Fruit fly (Drosophila melanogaster) whole organism, embryonic: Measurements from ENCODE around the gene CG14022.

Source experiments
- BEAF-32 ChIP-seq: fragments of 200-800 bp; sonication (Bioruptor generic); optimal IDR thresholded peaks from 3 replicates; lab custom pipeline; 2017; ENCODE audit warnings: missing biosample characterization, missing genetic modification characterization, mild to moderate bottlenecking, moderate library complexity, missing genetic modification reagents
- CG10431 ChIP-seq: fragments of 200-800 bp; sonication (Bioruptor generic); optimal IDR thresholded peaks from 3 replicates; lab custom pipeline; 2018; ENCODE audit warnings: missing biosample characterization, mild to moderate bottlenecking, missing genetic modification characterization
- CG10565 ChIP-seq: fragments of 200-800 bp; sonication (Bioruptor generic); optimal IDR thresholded peaks from 3 replicates; lab custom pipeline; 2016; ENCODE audit warnings: missing biosample characterization, mild to moderate bottlenecking, missing genetic modification characterization
- CG11247 ChIP-seq: fragments of 200-800 bp; sonication (Bioruptor generic); IDR thresholded peaks from 2 replicates; pipeline ENCODE4 v1.3.6; 2022; ENCODE audit warnings: missing biosample characterization, missing genetic modification characterization
- CG11696 ChIP-seq: fragments of 200-800 bp; sonication (Bioruptor generic); IDR thresholded peaks from 2 replicates; pipeline ENCODE4 v1.3.6; 2022; ENCODE audit warnings: missing biosample characterization, missing genetic modification characterization
- CG13894 ChIP-seq: fragments of 200-800 bp; sonication (Bioruptor generic); optimal IDR thresholded peaks from 3 replicates; lab custom pipeline; 2018; ENCODE audit warnings: missing biosample characterization, mild to moderate bottlenecking, missing genetic modification characterization, moderate library complexity
- CG14014 ChIP-seq: fragments of 200-800 bp; sonication (Bioruptor generic); IDR thresholded peaks from 2 replicates; pipeline ENCODE4 v1.3.6; 2022; ENCODE audit warnings: missing biosample characterization, missing genetic modification characterization
- CG15269 ChIP-seq: fragments of 200-800 bp; sonication (Bioruptor generic); optimal IDR thresholded peaks from 2 replicates; lab custom pipeline; 2018; ENCODE audit warnings: missing biosample characterization, mild to moderate bottlenecking, missing genetic modification characterization, moderate library complexity
- CG1647 ChIP-seq: fragments of 200-800 bp; sonication (Bioruptor generic); optimal IDR thresholded peaks from 3 replicates; lab custom pipeline; 2016; ENCODE audit warnings: missing biosample characterization, missing genetic modification characterization
- CG17359 ChIP-seq: fragments of 200-800 bp; sonication (Bioruptor generic); optimal IDR thresholded peaks from 3 replicates; lab custom pipeline; 2018; ENCODE audit warnings: missing biosample characterization, mild to moderate bottlenecking, missing genetic modification characterization, moderate library complexity
- CG17612 ChIP-seq: fragments of 200-800 bp; sonication (Bioruptor generic); IDR thresholded peaks from 2 replicates; pipeline ENCODE4 v1.3.6; 2022; ENCODE audit warnings: missing biosample characterization, missing genetic modification characterization
- CG2199 ChIP-seq: fragments of 200-800 bp; sonication (Bioruptor generic); IDR thresholded peaks from 3 replicates; pipeline ENCODE4 v1.3.6; 2022; ENCODE audit warnings: missing biosample characterization, missing genetic modification characterization
- CG2202 ChIP-seq: fragments of 200-800 bp; sonication (Bioruptor generic); optimal IDR thresholded peaks from 2 replicates; lab custom pipeline; 2018; ENCODE audit warnings: missing biosample characterization, mild to moderate bottlenecking, missing genetic modification characterization
- CG30020 ChIP-seq: fragments of 200-800 bp; optimal IDR thresholded peaks from 2 replicates; lab custom pipeline; 2019; ENCODE audit warnings: missing biosample characterization, mild to moderate bottlenecking, missing genetic modification characterization, moderate library complexity
- CG30403 ChIP-seq: fragments of 200-800 bp; sonication (Bioruptor generic); optimal IDR thresholded peaks from 3 replicates; lab custom pipeline; 2016; ENCODE audit warnings: missing biosample characterization, missing genetic modification characterization
- CG31224 ChIP-seq: fragments of 200-800 bp; sonication (Bioruptor generic); IDR thresholded peaks from 2 replicates; pipeline ENCODE4 v1.3.6; 2022; ENCODE audit warnings: missing biosample characterization, missing genetic modification characterization
- CG34376 ChIP-seq: fragments of 200-800 bp; sonication (Bioruptor generic); optimal IDR thresholded peaks from 2 replicates; lab custom pipeline; 2018; ENCODE audit warnings: missing biosample characterization, mild to moderate bottlenecking, missing genetic modification characterization
- CG34422 ChIP-seq: fragments of 200-800 bp; sonication (Bioruptor generic); IDR thresholded peaks from 3 replicates; pipeline ENCODE4 v1.3.6; 2022; ENCODE audit warnings: missing biosample characterization, missing genetic modification characterization
- CG4328 ChIP-seq: fragments of 200-800 bp; sonication (Bioruptor generic); optimal IDR thresholded peaks from 3 replicates; lab custom pipeline; 2017; ENCODE audit warnings: missing biosample characterization, missing genetic modification reagents, missing genetic modification characterization
- CG4617 ChIP-seq: fragments of 200-800 bp; sonication (Bioruptor generic); optimal IDR thresholded peaks from 3 replicates; lab custom pipeline; 2016; ENCODE audit warnings: missing biosample characterization, missing genetic modification characterization, borderline replicate concordance
- CG4854 ChIP-seq: fragments of 200-800 bp; sonication (Bioruptor generic); optimal IDR thresholded peaks from 2 replicates; lab custom pipeline; 2016; ENCODE audit warnings: missing biosample characterization, missing genetic modification characterization, inconsistent platforms
- CG7963 ChIP-seq: fragments of 200-800 bp; sonication (Bioruptor generic); IDR thresholded peaks from 3 replicates; pipeline ENCODE4 v1.3.6; 2022; ENCODE audit warnings: missing biosample characterization, missing genetic modification characterization; ENCODE audit not compliant: partially characterized antibody
- CG9215 ChIP-seq: fragments of 200-800 bp; sonication (Bioruptor generic); IDR thresholded peaks from 2 replicates; pipeline ENCODE4 v1.3.6; 2022; ENCODE audit warnings: missing biosample characterization, missing genetic modification characterization
- CrebB ChIP-seq: fragments of 200-800 bp; sonication (Bioruptor generic); optimal IDR thresholded peaks from 3 replicates; lab custom pipeline; 2018; ENCODE audit warnings: missing biosample characterization, mild to moderate bottlenecking, missing genetic modification characterization
- Dip3 ChIP-seq: fragments of 200-800 bp; sonication (Bioruptor generic); optimal IDR thresholded peaks from 3 replicates; lab custom pipeline; 2016; ENCODE audit warnings: missing biosample characterization, missing genetic modification characterization
- E2f1 ChIP-seq: fragments of 200-800 bp; sonication (Bioruptor generic); IDR thresholded peaks from 2 replicates; pipeline ENCODE4 v1.3.6; 2022; ENCODE audit warnings: missing biosample characterization, missing genetic modification characterization
- HLH3B ChIP-seq: fragments of 200-800 bp; sonication (Bioruptor generic); IDR thresholded peaks from 2 replicates; pipeline ENCODE4 v1.3.6; 2022; ENCODE audit warnings: missing biosample characterization, missing genetic modification characterization
- Lpt ChIP-seq: fragments of >200 bp; optimal IDR thresholded peaks from 2 replicates; lab custom pipeline; 2018; ENCODE audit warnings: missing biosample characterization, missing genetic modification characterization
- NFAT ChIP-seq: fragments of 200-800 bp; sonication (Bioruptor generic); IDR thresholded peaks from 2 replicates; pipeline ENCODE4 v1.3.6; 2022; ENCODE audit warnings: missing biosample characterization, missing genetic modification characterization
- Oli ChIP-seq: fragments of 200-800 bp; sonication (Bioruptor generic); optimal IDR thresholded peaks from 2 replicates; lab custom pipeline; 2018; ENCODE audit warnings: missing biosample characterization, mild to moderate bottlenecking, missing genetic modification characterization, moderate library complexity
- Side ChIP-seq: fragments of 200-800 bp; sonication (Bioruptor generic); optimal IDR thresholded peaks from 2 replicates; lab custom pipeline; 2016; ENCODE audit warnings: missing biosample characterization, missing genetic modification characterization
- Sox100B ChIP-seq: fragments of 200-800 bp; sonication (Bioruptor generic); optimal IDR thresholded peaks from 3 replicates; lab custom pipeline; 2018; ENCODE audit warnings: missing biosample characterization, mild to moderate bottlenecking, missing genetic modification characterization
- Stat92E ChIP-seq, 3 experiments: fragments of >200 bp in 2 of 3; fragments of 200-800 bp in 1 of 3; sonication (Bioruptor generic) in 1 of 3; optimal IDR thresholded peaks; 2 replicates each; lab custom pipeline; 2017 to 2019; ENCODE audit warnings: missing biosample characterization in 3 of 3, missing genetic modification characterization in 3 of 3, mild to moderate bottlenecking in 1 of 3, moderate library complexity in 1 of 3
- ash1 ChIP-seq: fragments of 200-800 bp; sonication (Bioruptor generic); optimal IDR thresholded peaks from 2 replicates; lab custom pipeline; 2018; ENCODE audit warnings: missing biosample characterization, mild to moderate bottlenecking, missing genetic modification characterization
- cad ChIP-seq: fragments of >200 bp; optimal IDR thresholded peaks from 2 replicates; lab custom pipeline; 2017; ENCODE audit warnings: missing biosample characterization, missing genetic modification characterization
- emc ChIP-seq: fragments of 200-800 bp; sonication (Bioruptor generic); optimal IDR thresholded peaks from 2 replicates; lab custom pipeline; 2016; ENCODE audit warnings: missing biosample characterization, missing genetic modification characterization
- fd64A ChIP-seq: fragments of 200-800 bp; sonication (Bioruptor generic); optimal IDR thresholded peaks from 3 replicates; lab custom pipeline; 2018; ENCODE audit warnings: missing biosample characterization, mild to moderate bottlenecking, missing genetic modification characterization
- fd96Cb ChIP-seq: fragments of 200-800 bp; sonication (Bioruptor generic); optimal IDR thresholded peaks from 2 replicates; lab custom pipeline; 2018; ENCODE audit warnings: missing biosample characterization, mild to moderate bottlenecking, missing genetic modification characterization, moderate library complexity
- h ChIP-seq: fragments of >200 bp; optimal IDR thresholded peaks from 2 replicates; lab custom pipeline; 2017
- hbn ChIP-seq: fragments of 200-800 bp; sonication (Bioruptor generic); IDR thresholded peaks from 2 replicates; pipeline ENCODE4 v1.3.6; 2022; ENCODE audit warnings: missing biosample characterization, missing genetic modification characterization; ENCODE audit not compliant: partially characterized antibody
- inv ChIP-seq: fragments of 200-800 bp; sonication (Bioruptor generic); IDR thresholded peaks from 2 replicates; pipeline ENCODE4 v1.3.6; 2022; ENCODE audit warnings: missing biosample characterization, missing genetic modification characterization; ENCODE audit not compliant: partially characterized antibody
- kni ChIP-seq: fragments of 200-800 bp; sonication (Bioruptor generic); optimal IDR thresholded peaks from 3 replicates; lab custom pipeline; 2017; ENCODE audit warnings: mild to moderate bottlenecking, missing biosample characterization, missing genetic modification reagents, missing genetic modification characterization
- lola ChIP-seq, 3 experiments: fragments of >200 bp in 2 of 3; fragments of 200-800 bp in 1 of 3; sonication (Bioruptor generic) in 1 of 3; optimal IDR thresholded peaks; 2 replicates each; lab custom pipeline; 2017 to 2019; ENCODE audit warnings: missing biosample characterization in 3 of 3, missing genetic modification characterization in 3 of 3, mild to moderate bottlenecking in 1 of 3, moderate library complexity in 1 of 3
- nom ChIP-seq: fragments of 200-800 bp; sonication (Bioruptor generic); optimal IDR thresholded peaks from 2 replicates; lab custom pipeline; 2017; ENCODE audit warnings: missing biosample characterization, missing genetic modification characterization, mild to moderate bottlenecking, moderate library complexity, missing genetic modification reagents
- rib ChIP-seq: fragments of 200-800 bp; sonication (Bioruptor generic); IDR thresholded peaks from 2 replicates; pipeline ENCODE4 v1.3.6; 2022; ENCODE audit warnings: missing biosample characterization, missing genetic modification characterization
- row ChIP-seq: fragments of 200-800 bp; sonication (Bioruptor generic); IDR thresholded peaks from 3 replicates; pipeline ENCODE4 v1.3.6; 2022; ENCODE audit warnings: missing biosample characterization, missing genetic modification characterization
- sqz ChIP-seq: fragments of 200-800 bp; sonication (Bioruptor generic); optimal IDR thresholded peaks from 3 replicates; lab custom pipeline; 2018; ENCODE audit warnings: missing biosample characterization, mild to moderate bottlenecking, missing genetic modification characterization
- tap ChIP-seq: fragments of 200-800 bp; optimal IDR thresholded peaks from 3 replicates; lab custom pipeline; 2019; ENCODE audit warnings: missing biosample characterization, mild to moderate bottlenecking, missing genetic modification characterization, moderate library complexity
- vfl ChIP-seq: fragments of 200-800 bp; sonication (Bioruptor generic); optimal IDR thresholded peaks from 2 replicates; lab custom pipeline; 2016; ENCODE audit warnings: missing biosample characterization, missing genetic modification characterization
- vvl ChIP-seq: fragments of 200-800 bp; sonication (Bioruptor generic); IDR thresholded peaks from 2 replicates; pipeline ENCODE4 v1.3.6; 2022; ENCODE audit warnings: missing biosample characterization, missing genetic modification characterization

CG14022 gene

dm6 chr2L:5342119-5342817 lies 13.6 kb upstream of the CG14022 start, which contains the start of gene Acsf2 (continued):
- peak; percentile 60 for TF ChIP-seq sqz
- TF ChIP-seq CG10431, result no peak
- TF ChIP-seq hbn (GFP tag; lab: Robert Waterston, UW), result no peak
- TF ChIP-seq CG15269 (tag; lab: Kevin White, UChicago), result peak; percentile 98
- peak; percentile 93 for TF ChIP-seq vvl (GFP tag; lab: Robert Waterston, UW)
- TF ChIP-seq CG1647 (GFP tag; lab: Kevin White, UChicago), result peak; percentile 91
- peak; percentile 98 for TF ChIP-seq CG30403 (GFP tag; lab: Kevin White, UChicago)
- TF ChIP-seq fd96Cb (tag; lab: Kevin White, UChicago), result peak; percentile 76
- peak; percentile 99 for TF ChIP-seq CG13894 (tag; lab: Kevin White, UChicago)
- TF ChIP-seq CG4617 (GFP tag; lab: Kevin White, UChicago), result peak; percentile 64
- peak; percentile 87 for TF ChIP-seq CG17359 (tag; lab: Kevin White, UChicago)
- TF ChIP-seq Lpt (GFP tag; lab: Kevin White, UChicago), result no peak
- TF ChIP-seq CG2202 (tag; lab: Kevin White, UChicago), result no peak
- TF ChIP-seq CG31224 (GFP tag; lab: Robert Waterston, UW), result peak; percentile 96
- peak; percentile 97 for TF ChIP-seq CG14014 (GFP tag; lab: Robert Waterston, UW)
- TF ChIP-seq CG11696 (GFP tag; lab: Robert Waterston, UW), result peak; percentile 84
- peak; percentile 95 for TF ChIP-seq row (GFP tag; lab: Robert Waterston, UW)
- TF ChIP-seq CG2199 (GFP tag; lab: Robert Waterston, UW), result no peak
- TF ChIP-seq Oli (tag; lab: Kevin White, UChicago), result peak; percentile 92
- peak; percentile 91 for TF ChIP-seq CG4328 (GFP tag; lab: Kevin White, UChicago)
- TF ChIP-seq HLH3B (GFP tag; lab: Robert Waterston, UW), result peak; percentile 87
- no peak for TF ChIP-seq fd64A (GFP tag; lab: Kevin White, UChicago)
- TF ChIP-seq kni, result no peak
- peak; percentile 94 for TF ChIP-seq CrebB (tag; lab: Kevin White, UChicago)
- peak; percentile 71 for TF ChIP-seq ash1 (GFP tag; lab: Kevin White, UChicago)
- TF ChIP-seq Dip3 (GFP tag; lab: Kevin White, UChicago), result peak; percentile 99
- TF ChIP-seq rib (GFP tag; lab: Robert Waterston, UW), result peak; percentile 98
- TF ChIP-seq CG7963 (GFP tag; lab: Robert Waterston, UW), result no peak
- TF ChIP-seq Side, result peak; percentile 92
- TF ChIP-seq CG11247 (GFP tag; lab: Robert Waterston, UW), result peak; percentile 96
- TF ChIP-seq CG4854, result peak; percentile 92
- peak; percentile 99 for TF ChIP-seq CG9215 (GFP tag; lab: Robert Waterston, UW)
- TF ChIP-seq Stat92E (GFP tag; optimal IDR thresholded peaks at IDR 0.05; lab: Kevin White, UChicago), result no peak
- TF ChIP-seq E2f1, result peak; percentile 96
- TF ChIP-seq h (lab: Kevin White, UChicago), result no peak
- no peak for TF ChIP-seq cad (GFP tag; lab: Kevin White, UChicago)
- TF ChIP-seq lola (GFP tag; optimal IDR thresholded peaks at IDR 0.05; lab: Kevin White, UChicago), result no peak
- peak; percentile 98 for TF ChIP-seq NFAT
- TF ChIP-seq tap (tag; lab: Kevin White, UChicago), result peak; percentile 81
- TF ChIP-seq vfl (GFP tag; lab: Kevin White, UChicago), result peak; percentile 96
- TF ChIP-seq Sox100B, result peak; percentile 87
- TF ChIP-seq CG34422 (GFP tag; lab: Robert Waterston, UW), result peak; percentile 95
- peak; percentile 97 for TF ChIP-seq CG34376 (GFP tag; lab: Kevin White, UChicago)
- peak; percentile 29 for TF ChIP-seq BEAF-32 (GFP tag; lab: Kevin White, UChicago)
- TF ChIP-seq CG30020 (tag; lab: Kevin White, UChicago), result no peak
- TF ChIP-seq emc (GFP tag; lab: Kevin White, UChicago), result peak; percentile 93
- peak; percentile 94 for TF ChIP-seq CG17612 (GFP tag; lab: Robert Waterston, UW)
- no peak for TF ChIP-seq CG10565 (GFP tag; lab: Kevin White, UChicago)
- no peak for TF ChIP-seq nom (GFP tag; lab: Kevin White, UChicago)
- no peak for TF ChIP-seq inv (GFP tag; lab: Robert Waterston, UW)
